Worm (Caenorhabditis elegans) whole organism, L2 larva: Measurements from ENCODE around the gene mltn-6.

Experiments
- ama-1 ChIP-seq: fragments of 150-350 bp; optimal IDR thresholded peaks from 2 replicates; lab custom pipeline; 2018; ENCODE audit warnings: inconsistent platforms
- blmp-1 ChIP-seq: sonication (generic microtip); optimal IDR thresholded peaks from 2 replicates; lab custom pipeline; 2017; ENCODE audit warnings: missing genetic modification characterization, mild to moderate bottlenecking, missing compliant biosample characterization, antibody characterized with exemption, moderate library complexity; ENCODE audit not compliant: insufficient read depth
- egl-27 ChIP-seq: sonication (generic microtip); optimal IDR thresholded peaks from 3 replicates; lab custom pipeline; 2017; ENCODE audit warnings: missing biosample characterization, missing genetic modification reagents, missing genetic modification characterization
- elt-3 ChIP-seq: sonication (generic microtip); optimal IDR thresholded peaks from 2 replicates; lab custom pipeline; 2017; ENCODE audit warnings: missing biosample characterization, missing genetic modification characterization
- lin-13 ChIP-seq: fragments of 150-350 bp; optimal IDR thresholded peaks from 2 replicates; lab custom pipeline; 2014; ENCODE audit warnings: missing biosample characterization, missing genetic modification reagents, missing genetic modification characterization
- nhr-237 ChIP-seq: fragments of 150-350 bp; optimal IDR thresholded peaks from 2 replicates; lab custom pipeline; 2014; ENCODE audit warnings: missing biosample characterization, missing genetic modification characterization
- skn-1 ChIP-seq: sonication (generic microtip); optimal IDR thresholded peaks from 2 replicates; lab custom pipeline; 2017; ENCODE audit warnings: missing biosample characterization, missing genetic modification characterization

ce11 chrV:336350-336749, 28.4 kb upstream of the mltn-6 start, which contains the start of gene dmd-8:
- no peak for TF ChIP-seq elt-3 (tag; lab: Kevin White, UChicago)
- no peak for TF ChIP-seq nhr-237
- TF ChIP-seq skn-1 (tag; lab: Kevin White, UChicago): no peak
- no peak for TF ChIP-seq ama-1 (lab: Kevin White, UChicago)
- TF ChIP-seq egl-27 (tag; lab: Kevin White, UChicago): no peak
- TF ChIP-seq lin-13 (GFP tag; lab: Kevin White, UChicago): no peak
- no peak for TF ChIP-seq blmp-1 (tag; lab: Kevin White, UChicago)
